Fruit fly (Drosophila melanogaster) whole organism, embryonic: Measurements from ENCODE around the gene Art8.
A peak's percentile ranks its signal among the peaks of the same experiment; 100 is the strongest.

Experiments
- Deaf1 ChIP-seq: fragments of 200-800 bp; optimal IDR thresholded peaks from 3 replicates; lab custom pipeline; 2019; ENCODE audit warnings: missing biosample characterization, mild to moderate bottlenecking, missing genetic modification characterization, moderate library complexity
- otp ChIP-seq: fragments of 200-800 bp; sonication (Bioruptor generic); IDR thresholded peaks from 3 replicates; pipeline ENCODE4, ENCODE4 v1.3.6; 2022; ENCODE audit warnings: missing biosample characterization, missing genetic modification characterization
- z ChIP-seq: fragments of 200-800 bp; sonication (Bioruptor generic); IDR thresholded peaks from 3 replicates; pipeline ENCODE4 v1.3.6; 2022; ENCODE audit warnings: missing biosample characterization, missing genetic modification characterization

The Art8 gene

DNA sequence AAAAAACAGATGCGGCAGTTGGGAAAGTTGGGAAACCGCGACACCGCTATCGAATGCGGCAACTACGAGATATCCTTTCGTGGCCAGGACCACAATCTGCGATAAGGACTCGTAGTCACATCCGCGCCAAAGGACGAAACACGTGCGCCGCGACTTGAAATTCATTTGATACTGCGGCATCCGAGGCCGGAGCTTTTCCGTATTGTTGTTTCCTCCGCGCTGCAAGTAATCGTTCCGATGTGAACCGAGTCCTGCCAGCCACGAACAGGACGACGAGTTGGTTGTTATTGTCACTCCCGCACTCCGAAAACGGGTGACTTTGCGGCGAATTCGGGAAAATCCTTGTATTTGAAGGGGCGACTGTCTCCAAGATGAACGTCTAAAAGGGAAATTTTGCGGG is 46.9 kb downstream of the Art8 start, which contains the start of gene dpr2:
dpr2 (minus strand) TSS at position 175 of the 400 bp plus-strand sequence.
- peak; percentile 94 for TF ChIP-seq Deaf1 (tag; lab: Kevin White, UChicago)
- TF ChIP-seq otp (GFP tag; lab: Robert Waterston, UW): no peak
- TF ChIP-seq z (GFP tag; lab: Robert Waterston, UW): 0 out of 3 replicates have a peak, but pooled peaks have one; percentile 23
- TF ChIP-seq, all 482 proteins: peak for 2
